Fruit fly (Drosophila melanogaster): ENCODE measurements around the gene ChAT.

Gene ChAT

DNA sequence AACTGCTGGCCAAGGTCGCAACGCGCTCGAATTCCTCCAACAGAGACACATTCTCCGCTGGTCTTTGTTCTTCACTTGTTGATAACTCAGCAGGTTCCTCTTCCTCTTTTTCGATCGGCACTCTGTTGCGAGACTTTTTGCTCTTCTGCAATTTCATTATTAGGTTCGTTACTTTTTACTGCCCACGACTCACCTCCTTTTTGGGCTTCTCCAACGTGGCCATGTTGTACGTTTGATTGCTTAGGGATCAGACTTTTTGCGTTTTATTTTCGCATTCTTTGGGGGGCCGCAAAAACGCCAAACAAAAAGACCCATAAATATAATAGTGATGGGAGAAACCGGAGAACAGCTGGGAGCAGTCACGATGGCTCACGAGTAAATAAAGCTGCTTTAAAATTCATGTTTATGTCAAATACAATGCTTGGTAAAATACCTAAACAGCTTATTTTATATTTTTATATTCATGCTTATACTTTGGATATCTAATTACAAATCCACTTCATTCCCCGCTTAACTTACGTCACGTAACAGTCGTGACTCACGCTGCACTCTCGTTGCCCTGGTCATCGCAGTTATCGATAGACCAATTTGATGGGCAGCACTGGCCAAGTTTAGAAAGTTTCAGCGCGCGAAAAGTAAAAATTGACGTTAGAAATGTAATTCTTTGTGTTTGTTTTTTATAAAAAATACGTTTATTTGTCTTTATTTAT is 53.4 kb downstream of the ChAT start, which contains the start of gene Epg5 (continued):
- TF ChIP-seq tx (GFP tag; optimal IDR thresholded peaks at IDR 0.05) (peak; percentile 38), CG9932 (GFP tag; IDR thresholded peaks at IDR 0.05) (peak; percentile 94), CG11398 (GFP tag; optimal IDR thresholded peaks at IDR 0.05) (no peak), Meics (GFP tag; optimal IDR thresholded peaks at IDR 0.05) (no peak), hbn (GFP tag; IDR thresholded peaks at IDR 0.05; ENCODE audit: partially characterized antibody) (peak; percentile 98), CG14667 (GFP tag; IDR thresholded peaks at IDR 0.05) (peak; percentile 38), bsh (GFP tag; optimal IDR thresholded peaks at IDR 0.05) (no peak), ssp (GFP tag; IDR thresholded peaks at IDR 0.05) (peak; percentile 62), kni (GFP tag; optimal IDR thresholded peaks at IDR 0.05) (no peak), peb (GFP tag; IDR thresholded peaks at IDR 0.05) (peak; percentile 50; the same call in 1 of the 2 replicates), lbe (GFP tag; optimal IDR thresholded peaks at IDR 0.05) (no peak), slp2 (GFP tag; optimal IDR thresholded peaks at IDR 0.05) (peak; percentile 57), CG6175 (GFP tag; IDR thresholded peaks at IDR 0.05) (0 out of 3 replicates have a peak, but pooled peaks have one; percentile 50), Optix (GFP tag; IDR thresholded peaks at IDR 0.05) (peak; percentile 61; the same call in 2 of the 3 replicates), CG4707 (GFP tag; optimal IDR thresholded peaks at IDR 0.05) (no peak), MTF-1 (GFP tag; optimal IDR thresholded peaks at IDR 0.05; ENCODE audit: borderline replicate concordance) (no peak), trh (GFP tag; optimal IDR thresholded peaks at IDR 0.05) (peak; percentile 58), CG8388 (GFP tag; optimal IDR thresholded peaks at IDR 0.05) (no peak), amos (GFP tag; IDR thresholded peaks at IDR 0.05; ENCODE audit: partially characterized antibody) (peak; percentile 94), CG13894 (tag; optimal IDR thresholded peaks at IDR 0.05) (no peak), CG11695 (GFP tag; IDR thresholded peaks at IDR 0.05) (no peak), seq (GFP tag; IDR thresholded peaks at IDR 0.05) (peak; percentile 25; the same call in 1 of the 2 replicates), CG8089 (GFP tag; optimal IDR thresholded peaks at IDR 0.05) (peak; percentile 45), CG12744 (GFP tag; optimal IDR thresholded peaks at IDR 0.05) (no peak), CG14860 (GFP tag; IDR thresholded peaks at IDR 0.05; ENCODE audit: partially characterized antibody) (peak; percentile 98), nau (GFP tag; optimal IDR thresholded peaks at IDR 0.05) (no peak), Rfx (GFP tag; IDR thresholded peaks at IDR 0.05) (peak; percentile 90), ci (GFP tag; IDR thresholded peaks at IDR 0.05) (peak; percentile 46; the same call in 1 of the 3 replicates), slou (GFP tag; optimal IDR thresholded peaks at IDR 0.05) (peak; percentile 80), CG8924 (tag; optimal IDR thresholded peaks at IDR 0.05) (no peak), Doc2 (GFP tag; IDR thresholded peaks at IDR 0.05) (no peak), shn (GFP tag; optimal IDR thresholded peaks at IDR 0.05) (peak; percentile 71), insv (GFP tag; optimal IDR thresholded peaks at IDR 0.05) (no peak), kay (GFP tag; optimal IDR thresholded peaks at IDR 0.05) (peak; percentile 49), Bteb2 (GFP tag; optimal IDR thresholded peaks at IDR 0.05) (peak; percentile 65), unpg (GFP tag; optimal IDR thresholded peaks at IDR 0.05) (no peak), CG2678 (tag; optimal IDR thresholded peaks at IDR 0.05) (no peak), HLH54F (GFP tag; optimal IDR thresholded peaks at IDR 0.05) (peak; percentile 82), CG12299 (tag; optimal IDR thresholded peaks at IDR 0.05) (peak; percentile 29), chn (GFP tag; optimal IDR thresholded peaks at IDR 0.05) (peak; percentile 85), gfzf (GFP tag; optimal IDR thresholded peaks at IDR 0.05) (peak; percentile 27), CG7556 (GFP tag; optimal IDR thresholded peaks at IDR 0.05) (no peak), inv (GFP tag; IDR thresholded peaks at IDR 0.05; ENCODE audit: partially characterized antibody) (peak; percentile 98), da (GFP tag; optimal IDR thresholded peaks at IDR 0.05) (no peak), sr (GFP tag; IDR thresholded peaks at IDR 0.05) (no peak), Hand (GFP tag; optimal IDR thresholded peaks at IDR 0.05) (no peak), tll (GFP tag; optimal IDR thresholded peaks at IDR 0.05) (peak in 1 of 2 experiments; percentile 62), Hmx (GFP tag; optimal IDR thresholded peaks at IDR 0.05) (no peak), dan (GFP tag; IDR thresholded peaks at IDR 0.05) (no peak), Hr39 (optimal IDR thresholded peaks at IDR 0.05) (no peak)

All from whole organism, embryonic.